Worm (Caenorhabditis elegans) whole organism, L4/young adult: Measurements from ENCODE around the gene mrpl-16.

Experiments
- W03F9.2 ChIP-seq: fragments of 150-350 bp; optimal IDR thresholded peaks from 2 replicates; lab custom pipeline; 2014; ENCODE audit warnings: missing biosample characterization, missing genetic modification characterization
- dao-5 ChIP-seq: sonication (generic microtip); optimal IDR thresholded peaks from 2 replicates; lab custom pipeline; 2016; ENCODE audit warnings: missing genotype, missing genetic modification characterization, moderate library complexity, missing compliant biosample characterization
- him-1 ChIP-seq: sonication (generic microtip); optimal IDR thresholded peaks from 2 replicates; lab custom pipeline; 2016; ENCODE audit warnings: missing genotype, missing genetic modification reagents, missing genetic modification characterization, missing compliant biosample characterization

- TF ChIP-seq W03F9.2 (tag; lab: Kevin White, UChicago), result no peak
- TF ChIP-seq him-1 (tag; lab: Kevin White, UChicago), result no peak
- no peak for TF ChIP-seq dao-5
These were observed 15.8 kb upstream of the mrpl-16 start, which contains the start of gene tag-243 for ce11 chrIII:4688356-4688755.
